Worm (Caenorhabditis elegans) whole organism, young adult: ENCODE measurements around the gene pgp-7.

Experiments
- C17E4.6 ChIP-seq: fragments of 200-800 bp; sonication (Bioruptor generic); IDR thresholded peaks from 2 replicates; pipeline ENCODE4 v1.3.6; 2022; ENCODE audit warnings: missing genetic modification reagents, missing genetic modification characterization, missing compliant biosample characterization
- F33H1.4 ChIP-seq: fragments of 200-800 bp; sonication (Bioruptor generic); IDR thresholded peaks from 2 replicates; pipeline ENCODE4 v1.3.6; 2022; ENCODE audit warnings: missing genetic modification reagents, missing genetic modification characterization, missing compliant biosample characterization
- F39B2.1 ChIP-seq: fragments of 200-800 bp; sonication (Bioruptor generic); IDR thresholded peaks from 2 replicates; pipeline ENCODE4 v1.3.6; 2022; ENCODE audit warnings: missing genetic modification reagents, missing genetic modification characterization, missing compliant biosample characterization
- F52B5.7 ChIP-seq: sonication (generic microtip); optimal IDR thresholded peaks from 2 replicates; lab custom pipeline; 2016; ENCODE audit warnings: mild to moderate bottlenecking, missing genetic modification characterization, missing compliant biosample characterization
- F55B11.4 ChIP-seq: sonication (generic microtip); optimal IDR thresholded peaks from 2 replicates; lab custom pipeline; 2016; ENCODE audit warnings: missing compliant biosample characterization, missing genetic modification characterization, borderline replicate concordance; ENCODE audit not compliant: insufficient read depth
- K11D2.4 ChIP-seq: fragments of 200-800 bp; sonication (Bioruptor generic); IDR thresholded peaks from 2 replicates; pipeline ENCODE4 v1.3.6; 2022; ENCODE audit warnings: missing genetic modification reagents, missing genetic modification characterization, missing compliant biosample characterization
- T26A5.8 ChIP-seq: sonication (generic microtip); optimal IDR thresholded peaks from 2 replicates; lab custom pipeline; 2016; ENCODE audit warnings: missing genetic modification characterization, missing compliant biosample characterization
- Y53F4B.3 ChIP-seq: fragments of 200-800 bp; sonication (Bioruptor generic); IDR thresholded peaks from 2 replicates; pipeline ENCODE4 v1.3.6; 2022; ENCODE audit warnings: missing genetic modification reagents, missing genetic modification characterization, missing compliant biosample characterization
- Y79H2A.3 ChIP-seq: fragments of 200-800 bp; sonication (Bioruptor generic); conservative IDR thresholded peaks from 2 replicates; pipeline ENCODE4 v1.3.6; 2022; ENCODE audit warnings: missing genetic modification reagents, missing genetic modification characterization, missing compliant biosample characterization
- aptf-3 ChIP-seq: fragments of 200-800 bp; sonication (Bioruptor generic); IDR thresholded peaks from 2 replicates; pipeline ENCODE4 v1.3.6; 2022; ENCODE audit warnings: missing genetic modification characterization, missing compliant biosample characterization
- attf-5 ChIP-seq: fragments of 200-800 bp; sonication (Bioruptor generic); optimal IDR thresholded peaks from 2 replicates; lab custom pipeline; 2018; ENCODE audit warnings: mild to moderate bottlenecking, missing genetic modification characterization, missing compliant biosample characterization
- cebp-2 ChIP-seq: fragments of 200-800 bp; sonication (Bioruptor generic); IDR thresholded peaks from 2 replicates; pipeline ENCODE4 v1.3.6; 2022; ENCODE audit warnings: missing genetic modification characterization, missing compliant biosample characterization
- ceh-79 ChIP-seq: sonication (generic microtip); optimal IDR thresholded peaks from 2 replicates; lab custom pipeline; 2017; ENCODE audit warnings: mild to moderate bottlenecking, missing genetic modification characterization, missing compliant biosample characterization
- dox-1 ChIP-seq: fragments of 200-800 bp; sonication (Bioruptor generic); IDR thresholded peaks from 2 replicates; pipeline ENCODE4 v1.3.6; 2022; ENCODE audit warnings: missing genetic modification reagents, missing genetic modification characterization, missing compliant biosample characterization
- dpff-1 ChIP-seq: sonication (generic microtip); optimal IDR thresholded peaks from 2 replicates; lab custom pipeline; 2017; ENCODE audit warnings: mild to moderate bottlenecking, missing genetic modification characterization, missing compliant biosample characterization
- efl-1 ChIP-seq: fragments of 150-350 bp; optimal IDR thresholded peaks from 2 replicates; lab custom pipeline; 2014; ENCODE audit warnings: missing biosample characterization, missing genetic modification reagents, missing genetic modification characterization
- egrh-3 ChIP-seq: fragments of 200-800 bp; sonication (Bioruptor generic); IDR thresholded peaks from 2 replicates; pipeline ENCODE4 v1.3.6; 2022; ENCODE audit warnings: missing genetic modification reagents, missing genetic modification characterization, missing compliant biosample characterization
- ets-4 ChIP-seq: fragments of 200-800 bp; sonication (Bioruptor generic); optimal IDR thresholded peaks from 2 replicates; lab custom pipeline; 2018; ENCODE audit warnings: mild to moderate bottlenecking, missing genetic modification characterization, missing compliant biosample characterization
- gei-17 ChIP-seq: fragments of 200-800 bp; sonication (Bioruptor generic); optimal IDR thresholded peaks from 2 replicates; lab custom pipeline; 2018; ENCODE audit warnings: mild to moderate bottlenecking, missing genetic modification characterization, missing compliant biosample characterization
- hrde-1 ChIP-seq: sonication (generic microtip); optimal IDR thresholded peaks from 2 replicates; lab custom pipeline; 2016; ENCODE audit warnings: missing genetic modification characterization, mild to moderate bottlenecking, missing compliant biosample characterization, moderate library complexity, missing genotype, missing genetic modification reagents, borderline replicate concordance
- lin-35 ChIP-seq, 3 experiments: fragments of 150-350 bp in 2 of 3; sonication (generic microtip) in 1 of 3; optimal IDR thresholded peaks; 2 replicates each; lab custom pipeline; 2014 to 2018; ENCODE audit warnings: missing biosample characterization in 3 of 3, missing genetic modification characterization in 3 of 3, missing genetic modification reagents in 3 of 3
- lin-54 ChIP-seq: fragments of 200-800 bp; sonication (Bioruptor generic); optimal IDR thresholded peaks from 2 replicates; lab custom pipeline; 2018; ENCODE audit warnings: mild to moderate bottlenecking, missing genetic modification characterization, missing compliant biosample characterization
- lir-1 ChIP-seq: fragments of 200-800 bp; sonication (Bioruptor generic); conservative IDR thresholded peaks from 2 replicates; pipeline ENCODE4 v1.3.6; 2022; ENCODE audit warnings: missing genetic modification reagents, missing genetic modification characterization, missing compliant biosample characterization
- lsl-1 ChIP-seq: fragments of 200-800 bp; sonication (Bioruptor generic); optimal IDR thresholded peaks from 2 replicates; lab custom pipeline; 2018; ENCODE audit warnings: mild to moderate bottlenecking, missing genetic modification characterization, moderate library complexity, missing compliant biosample characterization
- lsy-27 ChIP-seq: sonication (generic microtip); optimal IDR thresholded peaks from 2 replicates; lab custom pipeline; 2017; ENCODE audit warnings: missing genetic modification characterization, mild to moderate bottlenecking, missing compliant biosample characterization, antibody characterized with exemption, missing genotype, borderline replicate concordance; ENCODE audit not compliant: insufficient read depth
- mcd-1 ChIP-seq: fragments of 200-800 bp; sonication (Bioruptor generic); IDR thresholded peaks from 2 replicates; pipeline ENCODE4 v1.3.6; 2022; ENCODE audit warnings: missing genetic modification reagents, missing genetic modification characterization, missing compliant biosample characterization
- mel-28 ChIP-seq: sonication (generic microtip); optimal IDR thresholded peaks from 2 replicates; lab custom pipeline; 2016; ENCODE audit warnings: borderline replicate concordance, mild to moderate bottlenecking, missing genetic modification characterization, missing compliant biosample characterization
- nfya-2 ChIP-seq: fragments of 200-800 bp; sonication (Bioruptor generic); IDR thresholded peaks from 2 replicates; pipeline ENCODE4 v1.3.6; 2022; ENCODE audit warnings: missing genetic modification reagents, missing genetic modification characterization, missing compliant biosample characterization
- nhr-90 ChIP-seq: sonication (generic microtip); optimal IDR thresholded peaks from 2 replicates; lab custom pipeline; 2016; ENCODE audit warnings: missing genotype, mild to moderate bottlenecking, missing genetic modification characterization, missing compliant biosample characterization
- pbrm-1 ChIP-seq: fragments of 200-800 bp; sonication (Bioruptor generic); IDR thresholded peaks from 2 replicates; pipeline ENCODE4 v1.3.6; 2022; ENCODE audit warnings: missing genetic modification reagents, missing genetic modification characterization, missing compliant biosample characterization
- repo-1 ChIP-seq: sonication (generic microtip); optimal IDR thresholded peaks from 2 replicates; lab custom pipeline; 2017; ENCODE audit warnings: mild to moderate bottlenecking, missing genetic modification characterization, missing compliant biosample characterization
- sdz-38 ChIP-seq: sonication (generic microtip); optimal IDR thresholded peaks from 2 replicates; lab custom pipeline; 2016; ENCODE audit warnings: missing genotype, missing genetic modification characterization, missing compliant biosample characterization
- snpc-1.3 ChIP-seq: sonication (generic microtip); optimal IDR thresholded peaks from 2 replicates; lab custom pipeline; 2017; ENCODE audit warnings: missing genetic modification characterization, mild to moderate bottlenecking, missing compliant biosample characterization, antibody characterized with exemption, moderate library complexity, missing genotype, missing genetic modification reagents; ENCODE audit not compliant: insufficient read depth
- snpc-3.4 ChIP-seq: sonication (generic microtip); optimal IDR thresholded peaks from 2 replicates; lab custom pipeline; 2017; ENCODE audit warnings: missing genetic modification characterization, mild to moderate bottlenecking, missing compliant biosample characterization, antibody characterized with exemption, moderate library complexity, missing genotype, missing genetic modification reagents
- somi-1 ChIP-seq: fragments of 200-800 bp; sonication (Bioruptor generic); optimal IDR thresholded peaks from 2 replicates; lab custom pipeline; 2018; ENCODE audit warnings: mild to moderate bottlenecking, missing genetic modification characterization, missing compliant biosample characterization
- sptf-2 ChIP-seq: fragments of 200-800 bp; sonication (Bioruptor generic); optimal IDR thresholded peaks from 2 replicates; lab custom pipeline; 2018; ENCODE audit warnings: mild to moderate bottlenecking, missing genetic modification characterization, missing compliant biosample characterization
- xnd-1 ChIP-seq: sonication (generic microtip); optimal IDR thresholded peaks from 2 replicates; lab custom pipeline; 2016; ENCODE audit warnings: missing genotype, missing genetic modification reagents, missing genetic modification characterization, missing compliant biosample characterization
- zfh-2 ChIP-seq: fragments of 200-800 bp; sonication (Bioruptor generic); conservative IDR thresholded peaks from 2 replicates; pipeline ENCODE4 v1.3.6; 2022; ENCODE audit warnings: missing genetic modification reagents, missing genetic modification characterization, missing compliant biosample characterization
- zim-3 ChIP-seq: sonication (generic microtip); optimal IDR thresholded peaks from 2 replicates; lab custom pipeline; 2017; ENCODE audit warnings: mild to moderate bottlenecking, missing genetic modification characterization, moderate library complexity, missing compliant biosample characterization
- ztf-18 ChIP-seq: sonication (generic microtip); optimal IDR thresholded peaks from 2 replicates; lab custom pipeline; 2016; ENCODE audit warnings: missing genotype, mild to moderate bottlenecking, missing genetic modification characterization, missing compliant biosample characterization
- ztf-28 ChIP-seq: fragments of 200-800 bp; sonication (Bioruptor generic); IDR thresholded peaks from 2 replicates; pipeline ENCODE4 v1.3.6; 2022; ENCODE audit warnings: missing genetic modification reagents, missing genetic modification characterization, missing compliant biosample characterization
- ztf-3 ChIP-seq: fragments of 200-800 bp; sonication (Bioruptor generic); optimal IDR thresholded peaks from 2 replicates; lab custom pipeline; 2018; ENCODE audit warnings: mild to moderate bottlenecking, missing genetic modification characterization, missing compliant biosample characterization
- ztf-6 ChIP-seq: fragments of 200-800 bp; sonication (Bioruptor generic); IDR thresholded peaks from 2 replicates; pipeline ENCODE4 v1.3.6; 2022; ENCODE audit warnings: missing genetic modification reagents, missing genetic modification characterization, missing compliant biosample characterization

Gene pgp-7

ce11 chrX:10896498-10896897 is 26.5 kb upstream of the pgp-7 start, which contains the start of gene haly-1:
Gene haly-1 (minus strand): TSS chrX:10896598.
- TF ChIP-seq cebp-2 (GFP tag; lab: Robert Waterston, UW): no peak
- no peak for TF ChIP-seq T26A5.8 (tag; lab: Kevin White, UChicago)
- TF ChIP-seq somi-1 (GFP tag; lab: Kevin White, UChicago): no peak
- TF ChIP-seq efl-1 (GFP tag; lab: Kevin White, UChicago): no peak
- no peak for TF ChIP-seq K11D2.4 (GFP tag; lab: Robert Waterston, UW)
- TF ChIP-seq lir-1 (GFP tag; lab: Robert Waterston, UW): no peak
- TF ChIP-seq gei-17 (GFP tag; lab: Kevin White, UChicago): no peak
- no peak for TF ChIP-seq aptf-3 (GFP tag; lab: Robert Waterston, UW)
- TF ChIP-seq nfya-2: no peak
- no peak for TF ChIP-seq ceh-79 (tag; lab: Kevin White, UChicago)
- TF ChIP-seq F39B2.1 (GFP tag; lab: Robert Waterston, UW): no peak
- no peak for TF ChIP-seq dpff-1 (tag; lab: Kevin White, UChicago)
- TF ChIP-seq F55B11.4: no peak
- TF ChIP-seq Y79H2A.3 (GFP tag; lab: Robert Waterston, UW): no peak
- TF ChIP-seq pbrm-1 (GFP tag; lab: Robert Waterston, UW): no peak
- TF ChIP-seq F52B5.7: no peak
- TF ChIP-seq xnd-1: no peak
- TF ChIP-seq sdz-38 (tag; lab: Kevin White, UChicago): no peak
- TF ChIP-seq ztf-6 (GFP tag; lab: Robert Waterston, UW): no peak

ce11 chrX:10891890-10892289 is 21.9 kb upstream of the pgp-7 start, which contains the start of gene F47B10.3:
Gene F47B10.3 (plus strand): TSS chrX:10892190.
- TF ChIP-seq lin-35 (GFP tag; optimal IDR thresholded peaks at IDR 0.05; lab: Kevin White, UChicago) (no peak), Y53F4B.3 (GFP tag; lab: Robert Waterston, UW) (no peak), aptf-3 (GFP tag; lab: Robert Waterston, UW) (no peak), ztf-28 (no peak), F33H1.4 (GFP tag; lab: Robert Waterston, UW) (no peak), zfh-2 (GFP tag; lab: Robert Waterston, UW) (no peak), sdz-38 (tag; lab: Kevin White, UChicago) (no peak), C17E4.6 (GFP tag; lab: Robert Waterston, UW) (no peak), F55B11.4 (no peak), lsl-1 (GFP tag; lab: Kevin White, UChicago) (no peak), ets-4 (no peak)

ce11 chrX:10890965-10891364 is 20.9 kb upstream of the pgp-7 start, which contains the start of gene F47B10.4:
Gene F47B10.4 (plus strand): TSS chrX:10891265.
- no peak for TF ChIP-seq mcd-1 (GFP tag; lab: Robert Waterston, UW)
- no peak for TF ChIP-seq egrh-3
- TF ChIP-seq xnd-1: no peak
- TF ChIP-seq snpc-3.4 (tag; lab: Kevin White, UChicago): no peak
- TF ChIP-seq ztf-18 (tag; lab: Kevin White, UChicago): no peak
- TF ChIP-seq zim-3 (tag; lab: Kevin White, UChicago): no peak
- TF ChIP-seq F39B2.1 (GFP tag; lab: Robert Waterston, UW): no peak
- no peak for TF ChIP-seq zfh-2 (GFP tag; lab: Robert Waterston, UW)
- TF ChIP-seq dox-1 (GFP tag; lab: Robert Waterston, UW): no peak
- TF ChIP-seq attf-5 (GFP tag; lab: Kevin White, UChicago): no peak

- TF ChIP-seq ceh-79 (tag; lab: Kevin White, UChicago) (no peak), lsy-27 (tag; lab: Kevin White, UChicago) (no peak), F55B11.4 (no peak), nhr-90 (tag; lab: Kevin White, UChicago) (no peak), lin-54 (no peak), attf-5 (GFP tag; lab: Kevin White, UChicago) (no peak), repo-1 (no peak), mel-28 (tag; lab: Kevin White, UChicago) (no peak), hrde-1 (tag; lab: Kevin White, UChicago) (no peak), snpc-1.3 (tag; lab: Kevin White, UChicago) (no peak), ztf-3 (GFP tag; lab: Kevin White, UChicago) (no peak), sptf-2 (no peak)
These were observed 20.4 kb upstream of the pgp-7 start, which contains the start of gene F47B10.5 for ce11 chrX:10890456-10890855. Gene F47B10.5 (minus strand): TSS chrX:10890556.
